Fruit fly (Drosophila melanogaster): ENCODE results near the gene oaf.

Gene oaf

DNA sequence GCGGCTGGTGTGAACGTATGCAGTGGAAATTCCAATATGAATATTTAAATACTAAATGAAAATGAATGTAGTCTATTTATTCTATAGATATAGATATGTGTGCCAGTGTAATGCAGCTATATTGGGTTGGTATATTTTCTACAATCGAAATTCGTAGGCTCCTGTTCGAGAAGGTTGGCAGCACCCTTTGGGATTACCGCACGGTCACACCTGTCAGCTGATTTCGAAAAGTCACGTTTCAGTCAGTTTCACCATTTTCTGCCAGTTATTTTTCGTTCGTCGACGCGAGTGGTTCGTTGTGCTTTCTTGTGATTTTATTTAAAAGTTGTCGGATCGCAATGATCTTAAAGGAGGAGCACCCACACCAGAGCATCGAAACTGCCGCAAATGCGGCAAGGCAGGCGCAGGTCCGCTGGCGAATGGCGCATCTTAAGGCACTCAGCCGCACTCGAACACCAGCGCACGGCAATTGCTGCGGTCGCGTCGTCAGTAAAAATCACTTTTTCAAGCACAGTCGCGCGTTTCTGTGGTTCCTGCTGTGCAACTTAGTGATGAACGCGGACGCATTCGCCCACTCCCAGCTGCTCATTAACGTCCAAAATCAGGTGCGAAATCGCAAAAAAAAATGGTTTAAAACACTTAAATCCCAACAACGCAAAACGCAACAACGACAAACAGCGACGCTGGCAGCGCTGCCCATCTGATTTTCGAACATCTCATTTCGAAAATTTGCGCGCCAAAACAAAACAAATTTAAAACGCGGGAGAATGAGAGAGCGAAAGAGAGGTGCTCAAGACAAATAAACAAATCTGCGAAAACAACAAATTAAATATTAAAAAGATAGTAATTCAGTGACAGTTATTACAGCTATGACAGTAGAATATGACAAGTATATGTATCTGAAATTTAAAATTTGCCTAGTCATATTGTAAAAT lies at the start of gene oaf (continued):
- TF ChIP-seq CG6272 (GFP tag; IDR thresholded peaks at IDR 0.05): peak; percentile 34; the same call in 1 of the 2 replicates
- TF ChIP-seq CG12942 (GFP tag; optimal IDR thresholded peaks at IDR 0.05): peak; percentile 19
- TF ChIP-seq CG16863 (GFP tag; optimal IDR thresholded peaks at IDR 0.05): no peak
- TF ChIP-seq Blimp-1 (GFP tag; optimal IDR thresholded peaks at IDR 0.05): peak; percentile 31
- TF ChIP-seq lilli (GFP tag; optimal IDR thresholded peaks at IDR 0.05): peak; percentile 73
- TF ChIP-seq CG1832 (GFP tag; optimal IDR thresholded peaks at IDR 0.05): no peak
- peak; percentile 42; the same call in 1 of the 2 replicates for TF ChIP-seq ranshi (GFP tag; IDR thresholded peaks at IDR 0.05)
- TF ChIP-seq CG9817 (tag; optimal IDR thresholded peaks at IDR 0.05): peak; percentile 58
- 0 out of 3 replicates have a peak, but pooled peaks have one; percentile 27 for TF ChIP-seq CG11093 (GFP tag; IDR thresholded peaks at IDR 0.05)
- TF ChIP-seq btn (GFP tag; optimal IDR thresholded peaks at IDR 0.05): no peak
- no peak for TF ChIP-seq wor (GFP tag; IDR thresholded peaks at IDR 0.05)
- TF ChIP-seq CG9876 (GFP tag; optimal IDR thresholded peaks at IDR 0.05): peak; percentile 45
- no peak for TF ChIP-seq odd (GFP tag; optimal IDR thresholded peaks at IDR 0.05)
- TF ChIP-seq CG1647 (GFP tag; optimal IDR thresholded peaks at IDR 0.05): no peak
- TF ChIP-seq chm (GFP tag; IDR thresholded peaks at IDR 0.05): peak; percentile 69
- TF ChIP-seq yki (optimal IDR thresholded peaks at IDR 0.05): no peak
- no peak for TF ChIP-seq Camta (GFP tag; optimal IDR thresholded peaks at IDR 0.05)
- no peak for TF ChIP-seq salm (tag; optimal IDR thresholded peaks at IDR 0.05)
- peak; percentile 18 for TF ChIP-seq CG34376 (GFP tag; optimal IDR thresholded peaks at IDR 0.05)
- TF ChIP-seq CG10267 (tag; optimal IDR thresholded peaks at IDR 0.05): peak; percentile 77
- TF ChIP-seq CG1792 (GFP tag; optimal IDR thresholded peaks at IDR 0.05): no peak
- peak; percentile 36 for TF ChIP-seq twi (tag; optimal IDR thresholded peaks at IDR 0.05)
- TF ChIP-seq CG17385 (GFP tag; optimal IDR thresholded peaks at IDR 0.05): peak; percentile 47
- no peak for TF ChIP-seq lab (GFP tag; optimal IDR thresholded peaks at IDR 0.05)
- TF ChIP-seq gce (GFP tag; IDR thresholded peaks at IDR 0.05): no peak
- peak; percentile 60 for TF ChIP-seq Usf (GFP tag; optimal IDR thresholded peaks at IDR 0.05)
- peak; percentile 45 for TF ChIP-seq zfh2 (GFP tag; optimal IDR thresholded peaks at IDR 0.05)
- no peak for TF ChIP-seq CG6683 (GFP tag; optimal IDR thresholded peaks at IDR 0.05)
- TF ChIP-seq CG14965 (GFP tag; optimal IDR thresholded peaks at IDR 0.05; ENCODE audit: borderline replicate concordance): no peak
- peak; percentile 46 for TF ChIP-seq HmgD (GFP tag; optimal IDR thresholded peaks at IDR 0.05)
- TF ChIP-seq Side (GFP tag; optimal IDR thresholded peaks at IDR 0.05): no peak
- TF ChIP-seq CG13775 (GFP tag; optimal IDR thresholded peaks at IDR 0.05): peak; percentile 38
- TF ChIP-seq tgo (GFP tag; IDR thresholded peaks at IDR 0.05): 0 out of 3 replicates have a peak, but pooled peaks have one; percentile 38
- TF ChIP-seq CG13123 (GFP tag; optimal IDR thresholded peaks at IDR 0.05): peak; percentile 30
- TF ChIP-seq so (GFP tag; IDR thresholded peaks at IDR 0.05): no peak
- peak; percentile 44 for TF ChIP-seq PHDP (tag; optimal IDR thresholded peaks at IDR 0.05)
- TF ChIP-seq CG31441 (GFP tag; IDR thresholded peaks at IDR 0.05): peak; percentile 63
- no peak for TF ChIP-seq CG10274 (GFP tag; optimal IDR thresholded peaks at IDR 0.05)
- TF ChIP-seq slou (GFP tag; optimal IDR thresholded peaks at IDR 0.05): no peak
- no peak; the same call in 1 of the 2 replicates for TF ChIP-seq sna (GFP tag; IDR thresholded peaks at IDR 0.05; ENCODE audit: partially characterized antibody)
- no peak for TF ChIP-seq fd3F (GFP tag; optimal IDR thresholded peaks at IDR 0.05)
- TF ChIP-seq ara (GFP tag; IDR thresholded peaks at IDR 0.05): peak; percentile 58
- TF ChIP-seq org-1 (GFP tag; optimal IDR thresholded peaks at IDR 0.05): no peak
- 0 out of 2 replicates have a peak, but pooled peaks have one; percentile 34 for TF ChIP-seq Nf-YA (GFP tag; IDR thresholded peaks at IDR 0.05)
- peak; percentile 60 for TF ChIP-seq CG15514 (GFP tag; optimal IDR thresholded peaks at IDR 0.05)
- TF ChIP-seq sisA (GFP tag; IDR thresholded peaks at IDR 0.05): peak; percentile 47; the same call in 1 of the 2 replicates
- TF ChIP-seq CG10959 (GFP tag; IDR thresholded peaks at IDR 0.05): peak; percentile 36; the same call in 1 of the 2 replicates
- TF ChIP-seq exex (tag; optimal IDR thresholded peaks at IDR 0.05): no peak
- TF ChIP-seq nom (GFP tag; optimal IDR thresholded peaks at IDR 0.05): peak; percentile 3
